Fruit fly (Drosophila melanogaster): Measurements from ENCODE around the gene Tgi.

Tgi gene

DNA sequence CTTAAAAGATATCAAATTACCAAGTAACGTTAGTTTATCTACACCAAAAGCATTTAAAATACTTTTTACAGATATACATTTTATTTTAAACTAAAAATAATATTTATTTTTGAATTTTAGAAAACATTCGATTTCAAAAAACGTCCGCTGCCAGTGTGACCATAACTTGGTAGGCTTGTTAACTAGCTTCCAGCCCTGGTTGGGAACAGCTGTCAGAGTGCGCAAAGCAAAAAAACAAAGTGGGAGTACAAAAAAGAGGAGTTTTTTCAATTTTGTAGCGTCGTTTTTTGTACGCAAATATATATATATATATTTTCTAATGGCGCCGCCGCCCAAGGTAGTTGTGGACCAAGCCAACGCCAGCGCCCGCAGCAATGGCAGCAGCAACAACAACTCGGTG lies 44.2 kb upstream of the Tgi start, which contains the start of gene cmb (continued):
- TF ChIP-seq CG17328 (GFP tag; IDR thresholded peaks at IDR 0.05), result no peak
- peak; percentile 38; the same call in 1 of the 3 replicates for TF ChIP-seq row (GFP tag; IDR thresholded peaks at IDR 0.05)
- TF ChIP-seq CG18619 (GFP tag; optimal IDR thresholded peaks at IDR 0.05), result no peak
- TF ChIP-seq abd-A (tag; optimal IDR thresholded peaks at IDR 0.05), result no peak
- TF ChIP-seq Myb (GFP tag; optimal IDR thresholded peaks at IDR 0.05), result peak; percentile 35
- TF ChIP-seq Fer3 (tag; optimal IDR thresholded peaks at IDR 0.05), result no peak
- no peak for TF ChIP-seq tx (GFP tag; optimal IDR thresholded peaks at IDR 0.05)
- TF ChIP-seq Xrp1 (GFP tag; IDR thresholded peaks at IDR 0.05), result no peak
- no peak for TF ChIP-seq CG4730 (GFP tag; IDR thresholded peaks at IDR 0.05)
- peak; percentile 90 for TF ChIP-seq Drgx (GFP tag; IDR thresholded peaks at IDR 0.05)
- peak; percentile 53 for TF ChIP-seq YL-1 (GFP tag; optimal IDR thresholded peaks at IDR 0.05)
- no peak for TF ChIP-seq D (optimal IDR thresholded peaks at IDR 0.05)
- no peak for TF ChIP-seq D (GFP tag; optimal IDR thresholded peaks at IDR 0.05)
- no peak for TF ChIP-seq Ptx1 (GFP tag; IDR thresholded peaks at IDR 0.05)
- no peak for TF ChIP-seq CG4854 (GFP tag; optimal IDR thresholded peaks at IDR 0.05)
- TF ChIP-seq az2 (GFP tag; optimal IDR thresholded peaks at IDR 0.05), result no peak
- no peak for TF ChIP-seq CG15269 (tag; optimal IDR thresholded peaks at IDR 0.05)
- TF ChIP-seq Ssrp (tag; optimal IDR thresholded peaks at IDR 0.05), result no peak
- no peak for TF ChIP-seq Optix (GFP tag; IDR thresholded peaks at IDR 0.05)
- TF ChIP-seq CG6689 (GFP tag; IDR thresholded peaks at IDR 0.05), result no peak
- no peak for TF ChIP-seq CG16815 (GFP tag; optimal IDR thresholded peaks at IDR 0.05)
- peak; percentile 88 for TF ChIP-seq sqz (GFP tag; optimal IDR thresholded peaks at IDR 0.05)
- TF ChIP-seq CG17568 (GFP tag; optimal IDR thresholded peaks at IDR 0.05), result no peak
- TF ChIP-seq sens-2 (GFP tag; IDR thresholded peaks at IDR 0.05), result no peak
- no peak for TF ChIP-seq CG3995 (GFP tag; optimal IDR thresholded peaks at IDR 0.05)
- TF ChIP-seq Dref (GFP tag; IDR thresholded peaks at IDR 0.05), result 0 out of 2 replicates have a peak, but pooled peaks have one; percentile 22
- no peak; the same call in 2 of the 3 replicates for TF ChIP-seq Opbp (GFP tag; IDR thresholded peaks at IDR 0.05; ENCODE audit: partially characterized antibody)
- no peak for TF ChIP-seq ftz-f1 (GFP tag; optimal IDR thresholded peaks at IDR 0.05)
- TF ChIP-seq Max (GFP tag; optimal IDR thresholded peaks at IDR 0.05), result no peak
- TF ChIP-seq Nf-YB (GFP tag; optimal IDR thresholded peaks at IDR 0.05), result no peak
- peak in 1 of 2 experiments; percentile 95 for TF ChIP-seq bsh (GFP tag; optimal IDR thresholded peaks at IDR 0.05)
- peak; percentile 96 for TF ChIP-seq MBD-R2 (GFP tag; IDR thresholded peaks at IDR 0.05)
- TF ChIP-seq CG17186 (GFP tag; optimal IDR thresholded peaks at IDR 0.05), result peak; percentile 26
- TF ChIP-seq E2f1 (GFP tag; IDR thresholded peaks at IDR 0.05), result no peak
- peak; percentile 15 for TF ChIP-seq BEAF-32 (GFP tag; optimal IDR thresholded peaks at IDR 0.05)
- TF ChIP-seq CG4360 (GFP tag; IDR thresholded peaks at IDR 0.05), result 0 out of 2 replicates have a peak, but pooled peaks have one; percentile 18
- peak; percentile 18 for TF ChIP-seq CG2116 (GFP tag; optimal IDR thresholded peaks at IDR 0.05)
- TF ChIP-seq sna (GFP tag; IDR thresholded peaks at IDR 0.05; ENCODE audit: partially characterized antibody), result no peak
- TF ChIP-seq phol (tag; optimal IDR thresholded peaks at IDR 0.05), result peak; percentile 27
- no peak for TF ChIP-seq esg (GFP tag; conservative IDR thresholded peaks at IDR 0.05)
- no peak for TF ChIP-seq CG2120 (GFP tag; optimal IDR thresholded peaks at IDR 0.05)
- TF ChIP-seq CG14667 (GFP tag; IDR thresholded peaks at IDR 0.05), result no peak
- no peak for TF ChIP-seq CG15696 (tag; optimal IDR thresholded peaks at IDR 0.05)
- no peak for TF ChIP-seq pros (GFP tag; optimal IDR thresholded peaks at IDR 0.05)
- no peak for TF ChIP-seq CG6683 (GFP tag; optimal IDR thresholded peaks at IDR 0.05)
- TF ChIP-seq Tbp (GFP tag; optimal IDR thresholded peaks at IDR 0.05), result no peak
- TF ChIP-seq E2f2 (GFP tag; IDR thresholded peaks at IDR 0.05), result peak; percentile 83
- TF ChIP-seq CG12659 (GFP tag; optimal IDR thresholded peaks at IDR 0.05), result no peak
- TF ChIP-seq CG9797 (GFP tag; optimal IDR thresholded peaks at IDR 0.05), result peak; percentile 69
- peak; percentile 9 for TF ChIP-seq CG12391 (tag; optimal IDR thresholded peaks at IDR 0.05)
- TF ChIP-seq Spps (tag; optimal IDR thresholded peaks at IDR 0.05), result no peak
- no peak for TF ChIP-seq CG8089 (GFP tag; optimal IDR thresholded peaks at IDR 0.05)
